Comparison of ENCODE assay signal across 1 fruit fly cellular context in the genomic region with DNA sequence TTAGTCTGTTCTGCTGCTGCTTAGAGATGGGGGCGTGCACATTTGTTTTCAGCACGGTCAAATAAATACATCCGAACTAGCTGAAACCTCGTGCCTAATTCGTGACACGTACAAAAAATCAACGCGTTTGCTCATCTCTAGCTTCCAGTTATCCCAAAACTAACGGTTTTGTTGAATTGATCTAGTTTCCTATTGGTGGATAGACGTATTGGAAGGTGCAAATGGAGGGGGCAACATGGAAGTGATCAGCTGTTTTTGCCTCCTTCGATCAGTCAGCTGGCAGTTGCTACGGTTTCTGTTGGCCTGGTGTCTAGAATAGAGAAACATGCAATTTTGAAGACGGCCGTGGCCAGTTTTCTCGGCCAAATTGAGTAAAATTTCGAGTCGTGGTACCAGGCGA.
A peak's percentile ranks its signal among the peaks of the same experiment; 100 is the strongest.
TF ChIP-seq lines count a peak whose summit lies in the region.

No protein-coding gene starts in this region.

TF ChIP-seq in whole organism, embryonic, 481 proteins besides CTCF, POLR2A, EP300 and RAD21 (continued from another document and continues in another):
- TF ChIP-seq Dfd (GFP tag; optimal IDR thresholded peaks at IDR 0.05; lab: Kevin White, UChicago) (no peak), nerfin-1 (tag; optimal IDR thresholded peaks at IDR 0.05; lab: Kevin White, UChicago) (no peak), otp (GFP tag; IDR thresholded peaks at IDR 0.05; lab: Robert Waterston, UW) (peak; percentile 53; the same call in 1 of the 3 replicates), zf30C (GFP tag; optimal IDR thresholded peaks at IDR 0.05; lab: Kevin White, UChicago) (no peak), Awh (GFP tag; IDR thresholded peaks at IDR 0.05; lab: Robert Waterston, UW) (no peak), Myb (GFP tag; optimal IDR thresholded peaks at IDR 0.05; lab: Kevin White, UChicago) (no peak), zfh1 (GFP tag; IDR thresholded peaks at IDR 0.05; lab: Robert Waterston, UW) (0 out of 3 replicates have a peak, but pooled peaks have one; percentile 35), CG18476 (GFP tag; optimal IDR thresholded peaks at IDR 0.05; lab: Kevin White, UChicago) (no peak), crol (GFP tag; IDR thresholded peaks at IDR 0.05; lab: Robert Waterston, UW) (peak; percentile 40; the same call in 1 of the 2 replicates), stc (GFP tag; IDR thresholded peaks at IDR 0.05; lab: Robert Waterston, UW) (0 out of 2 replicates have a peak, but pooled peaks have one; percentile 7), CG4328 (GFP tag; optimal IDR thresholded peaks at IDR 0.05; lab: Kevin White, UChicago) (peak; percentile 28), hth (optimal IDR thresholded peaks at IDR 0.05; lab: Kevin White, UChicago) (no peak), CG31388 (GFP tag; optimal IDR thresholded peaks at IDR 0.05; lab: Kevin White, UChicago) (no peak), her (GFP tag; optimal IDR thresholded peaks at IDR 0.05; lab: Kevin White, UChicago) (peak; percentile 62), CG2116 (GFP tag; optimal IDR thresholded peaks at IDR 0.05; lab: Kevin White, UChicago) (no peak), CG15601 (tag; optimal IDR thresholded peaks at IDR 0.05; lab: Kevin White, UChicago) (no peak), tna (GFP tag; IDR thresholded peaks at IDR 0.05; lab: Robert Waterston, UW; ENCODE audit: partially characterized antibody) (peak; percentile 77), CG30431 (GFP tag; optimal IDR thresholded peaks at IDR 0.05; lab: Kevin White, UChicago) (no peak), CG7745 (tag; optimal IDR thresholded peaks at IDR 0.05; lab: Kevin White, UChicago) (no peak), bbx (GFP tag; IDR thresholded peaks at IDR 0.05; lab: Robert Waterston, UW; ENCODE audit: partially characterized antibody) (peak; percentile 94), Atf6 (GFP tag; IDR thresholded peaks at IDR 0.05; lab: Robert Waterston, UW) (peak; percentile 63), CG1647 (GFP tag; optimal IDR thresholded peaks at IDR 0.05; lab: Kevin White, UChicago) (no peak), CG13775 (GFP tag; optimal IDR thresholded peaks at IDR 0.05; lab: Kevin White, UChicago) (peak; percentile 40), CG1024 (GFP tag; IDR thresholded peaks at IDR 0.05; lab: Robert Waterston, UW) (no peak), CG11695 (GFP tag; IDR thresholded peaks at IDR 0.05; lab: Robert Waterston, UW) (0 out of 3 replicates have a peak, but pooled peaks have one; percentile 15), CG16813 (GFP tag; IDR thresholded peaks at IDR 0.05; lab: Robert Waterston, UW; ENCODE audit: partially characterized antibody) (peak; percentile 90), Sox100B (GFP tag; optimal IDR thresholded peaks at IDR 0.05; lab: Kevin White, UChicago) (no peak), dm (GFP tag; optimal IDR thresholded peaks at IDR 0.05; lab: Kevin White, UChicago) (peak; percentile 7), CG14860 (GFP tag; IDR thresholded peaks at IDR 0.05; lab: Robert Waterston, UW; ENCODE audit: partially characterized antibody) (peak; percentile 83), Bdp1 (GFP tag; optimal IDR thresholded peaks at IDR 0.05; lab: Kevin White, UChicago) (no peak), CG10209 (GFP tag; optimal IDR thresholded peaks at IDR 0.05; lab: Kevin White, UChicago) (no peak), CG4424 (GFP tag; optimal IDR thresholded peaks at IDR 0.05; lab: Kevin White, UChicago) (peak; percentile 23), CG18011 (GFP tag; optimal IDR thresholded peaks at IDR 0.05; lab: Kevin White, UChicago) (peak; percentile 15), esg (GFP tag; conservative IDR thresholded peaks at IDR 0.05; lab: Robert Waterston, UW) (no peak), toy (GFP tag; IDR thresholded peaks at IDR 0.05; lab: Robert Waterston, UW) (no peak), Ravus (GFP tag; IDR thresholded peaks at IDR 0.05; lab: Robert Waterston, UW) (no peak), CG18599 (GFP tag; optimal IDR thresholded peaks at IDR 0.05; lab: Kevin White, UChicago) (peak; percentile 32), CG32767 (GFP tag; IDR thresholded peaks at IDR 0.05; lab: Robert Waterston, UW) (no peak), CG12236 (GFP tag; optimal IDR thresholded peaks at IDR 0.05; lab: Kevin White, UChicago) (no peak), sc (optimal IDR thresholded peaks at IDR 0.05; lab: Kevin White, UChicago) (no peak), sc (GFP tag; optimal IDR thresholded peaks at IDR 0.05; lab: Kevin White, UChicago) (no peak), ash1 (GFP tag; optimal IDR thresholded peaks at IDR 0.05; lab: Kevin White, UChicago) (no peak), da (GFP tag; optimal IDR thresholded peaks at IDR 0.05; lab: Kevin White, UChicago) (no peak), CG12769 (tag; optimal IDR thresholded peaks at IDR 0.05; lab: Kevin White, UChicago) (peak; percentile 95), sqz (GFP tag; optimal IDR thresholded peaks at IDR 0.05; lab: Kevin White, UChicago) (no peak), CG1233 (GFP tag; optimal IDR thresholded peaks at IDR 0.05; lab: Kevin White, UChicago) (no peak), al (GFP tag; IDR thresholded peaks at IDR 0.05; lab: Robert Waterston, UW) (peak; percentile 23; the same call in 1 of the 2 replicates), ttk (GFP tag; IDR thresholded peaks at IDR 0.05; lab: Robert Waterston, UW) (no peak), Vsx1 (GFP tag; optimal IDR thresholded peaks at IDR 0.05; lab: Kevin White, UChicago) (peak; percentile 96), CG6813 (GFP tag; optimal IDR thresholded peaks at IDR 0.05; lab: Kevin White, UChicago) (peak; percentile 42), Abd-B (GFP tag; optimal IDR thresholded peaks at IDR 0.05; lab: Kevin White, UChicago) (no peak), vnd (GFP tag; IDR thresholded peaks at IDR 0.05; lab: Robert Waterston, UW; ENCODE audit: partially characterized antibody) (peak; percentile 88), CG18262 (tag; optimal IDR thresholded peaks at IDR 0.05; lab: Kevin White, UChicago) (peak; percentile 29), ssp (GFP tag; IDR thresholded peaks at IDR 0.05; lab: Robert Waterston, UW) (no peak), Taf1 (GFP tag; IDR thresholded peaks at IDR 0.05; lab: Robert Waterston, UW) (no peak), ci (GFP tag; IDR thresholded peaks at IDR 0.05; lab: Robert Waterston, UW) (peak; percentile 53; the same call in 1 of the 3 replicates), CG4404 (GFP tag; IDR thresholded peaks at IDR 0.05; lab: Robert Waterston, UW) (no peak), slou (GFP tag; optimal IDR thresholded peaks at IDR 0.05; lab: Kevin White, UChicago) (no peak), shn (GFP tag; optimal IDR thresholded peaks at IDR 0.05; lab: Kevin White, UChicago) (no peak), Drgx (GFP tag; IDR thresholded peaks at IDR 0.05; lab: Robert Waterston, UW) (no peak), phol (tag; optimal IDR thresholded peaks at IDR 0.05; lab: Kevin White, UChicago) (no peak), Mrtf (GFP tag; IDR thresholded peaks at IDR 0.05; lab: Robert Waterston, UW) (peak; percentile 22; the same call in 1 of the 3 replicates), HLHmδ (GFP tag; optimal IDR thresholded peaks at IDR 0.05; lab: Kevin White, UChicago) (no peak), CG17612 (GFP tag; IDR thresholded peaks at IDR 0.05; lab: Robert Waterston, UW) (no peak), CG9727 (GFP tag; optimal IDR thresholded peaks at IDR 0.05; lab: Kevin White, UChicago) (no peak), E2f2 (GFP tag; IDR thresholded peaks at IDR 0.05; lab: Robert Waterston, UW) (peak; percentile 35; the same call in 1 of the 2 replicates), CG17568 (GFP tag; optimal IDR thresholded peaks at IDR 0.05; lab: Kevin White, UChicago) (no peak), CG8765 (GFP tag; IDR thresholded peaks at IDR 0.05; lab: Robert Waterston, UW) (no peak), Ets65A (GFP tag; lab: Kevin White, UChicago) (peak; percentile 86), br (optimal IDR thresholded peaks at IDR 0.05; lab: Kevin White, UChicago) (no peak), ATbp (GFP tag; optimal IDR thresholded peaks at IDR 0.05; lab: Kevin White, UChicago) (no peak), CG12299 (tag; optimal IDR thresholded peaks at IDR 0.05; lab: Kevin White, UChicago) (peak; percentile 12), dmrt11E (tag; optimal IDR thresholded peaks at IDR 0.05; lab: Kevin White, UChicago) (peak; percentile 5), CG9876 (GFP tag; optimal IDR thresholded peaks at IDR 0.05; lab: Kevin White, UChicago) (no peak), sens-2 (GFP tag; IDR thresholded peaks at IDR 0.05; lab: Robert Waterston, UW) (no peak), dan (GFP tag; IDR thresholded peaks at IDR 0.05; lab: Robert Waterston, UW) (no peak), CG11723 (GFP tag; optimal IDR thresholded peaks at IDR 0.05; lab: Kevin White, UChicago) (no peak), CG5953 (GFP tag; IDR thresholded peaks at IDR 0.05; lab: Robert Waterston, UW) (no peak), ac (GFP tag; optimal IDR thresholded peaks at IDR 0.05; lab: Kevin White, UChicago) (no peak), fd3F (GFP tag; optimal IDR thresholded peaks at IDR 0.05; lab: Kevin White, UChicago) (peak; percentile 7), twi (tag; optimal IDR thresholded peaks at IDR 0.05; lab: Kevin White, UChicago) (no peak), MTF-1 (GFP tag; optimal IDR thresholded peaks at IDR 0.05; lab: Kevin White, UChicago; ENCODE audit: borderline replicate concordance) (no peak), CG11398 (GFP tag; optimal IDR thresholded peaks at IDR 0.05; lab: Kevin White, UChicago) (no peak), CG10274 (GFP tag; optimal IDR thresholded peaks at IDR 0.05; lab: Kevin White, UChicago) (no peak), gro (GFP tag; optimal IDR thresholded peaks at IDR 0.05; lab: Kevin White, UChicago) (no peak), HLH3B (GFP tag; IDR thresholded peaks at IDR 0.05; lab: Robert Waterston, UW) (no peak), CG14965 (GFP tag; optimal IDR thresholded peaks at IDR 0.05; lab: Kevin White, UChicago; ENCODE audit: borderline replicate concordance) (no peak), gem (tag; optimal IDR thresholded peaks at IDR 0.05; lab: Kevin White, UChicago) (no peak), CG11093 (GFP tag; IDR thresholded peaks at IDR 0.05; lab: Robert Waterston, UW) (no peak), row (GFP tag; IDR thresholded peaks at IDR 0.05; lab: Robert Waterston, UW) (peak; percentile 92), CG3407 (GFP tag; optimal IDR thresholded peaks at IDR 0.05; lab: Kevin White, UChicago) (no peak), mam (GFP tag; optimal IDR thresholded peaks at IDR 0.05; lab: Kevin White, UChicago) (peak; percentile 37), sug (tag; optimal IDR thresholded peaks at IDR 0.05; lab: Kevin White, UChicago) (peak; percentile 49), chm (GFP tag; IDR thresholded peaks at IDR 0.05; lab: Robert Waterston, UW) (peak; percentile 57; the same call in 1 of the 2 replicates), bcd (GFP tag; optimal IDR thresholded peaks at IDR 0.05; lab: Kevin White, UChicago) (no peak), zen2 (GFP tag; IDR thresholded peaks at IDR 0.05; lab: Robert Waterston, UW; ENCODE audit: partially characterized antibody) (peak; percentile 93), h (optimal IDR thresholded peaks at IDR 0.05; lab: Kevin White, UChicago) (no peak), Mes4 (GFP tag; optimal IDR thresholded peaks at IDR 0.05; lab: Kevin White, UChicago) (no peak), abd-A (tag; optimal IDR thresholded peaks at IDR 0.05; lab: Kevin White, UChicago) (no peak), BtbVII (GFP tag; optimal IDR thresholded peaks at IDR 0.05; lab: Kevin White, UChicago) (no peak), chinmo (GFP tag; IDR thresholded peaks at IDR 0.05; lab: Robert Waterston, UW; ENCODE audit: partially characterized antibody) (peak; percentile 92), Mad (GFP tag; optimal IDR thresholded peaks at IDR 0.05; lab: Kevin White, UChicago) (no peak), ap (GFP tag; IDR thresholded peaks at IDR 0.05; lab: Robert Waterston, UW) (no peak), Dbx (GFP tag; IDR thresholded peaks at IDR 0.05; lab: Robert Waterston, UW) (peak; percentile 40; the same call in 1 of the 3 replicates), slbo (GFP tag; IDR thresholded peaks at IDR 0.05; lab: Robert Waterston, UW) (peak; percentile 62; the same call in 1 of the 2 replicates), peb (GFP tag; IDR thresholded peaks at IDR 0.05; lab: Robert Waterston, UW) (no peak), CG10654 (GFP tag; optimal IDR thresholded peaks at IDR 0.05; lab: Kevin White, UChicago) (no peak), CG8478 (optimal IDR thresholded peaks at IDR 0.05; lab: Kevin White, UChicago) (no peak), danr (GFP tag; IDR thresholded peaks at IDR 0.05; lab: Robert Waterston, UW) (no peak), CG15269 (tag; optimal IDR thresholded peaks at IDR 0.05; lab: Kevin White, UChicago) (peak; percentile 55), slp2 (GFP tag; optimal IDR thresholded peaks at IDR 0.05; lab: Kevin White, UChicago) (no peak), TFAM (GFP tag; optimal IDR thresholded peaks at IDR 0.05; lab: Kevin White, UChicago) (no peak), CG14710 (tag; optimal IDR thresholded peaks at IDR 0.05; lab: Kevin White, UChicago) (no peak), amos (GFP tag; IDR thresholded peaks at IDR 0.05; lab: Robert Waterston, UW; ENCODE audit: partially characterized antibody) (peak; percentile 90), CG15011 (GFP tag; optimal IDR thresholded peaks at IDR 0.05; lab: Kevin White, UChicago) (no peak), HmgD (GFP tag; optimal IDR thresholded peaks at IDR 0.05; lab: Kevin White, UChicago) (no peak), luna (GFP tag; optimal IDR thresholded peaks at IDR 0.05; lab: Kevin White, UChicago) (no peak), gcm2 (GFP tag; optimal IDR thresholded peaks at IDR 0.05; lab: Kevin White, UChicago) (no peak), CG34422 (GFP tag; IDR thresholded peaks at IDR 0.05; lab: Robert Waterston, UW) (no peak), ato (GFP tag; IDR thresholded peaks at IDR 0.05; lab: Robert Waterston, UW; ENCODE audit: partially characterized antibody) (peak; percentile 73), CG2889 (GFP tag; IDR thresholded peaks at IDR 0.05; lab: Robert Waterston, UW) (no peak), fru (optimal IDR thresholded peaks at IDR 0.05; lab: Kevin White, UChicago) (no peak), pan (optimal IDR thresholded peaks at IDR 0.05; lab: Kevin White, UChicago) (no peak), pan (GFP tag; optimal IDR thresholded peaks at IDR 0.05 in 1 of 2, IDR thresholded peaks at IDR 0.05 in 1 of 2) (no peak), lilli (GFP tag; optimal IDR thresholded peaks at IDR 0.05; lab: Kevin White, UChicago) (peak; percentile 64), CG1529 (GFP tag; optimal IDR thresholded peaks at IDR 0.05; lab: Kevin White, UChicago) (no peak), CG8290 (GFP tag; optimal IDR thresholded peaks at IDR 0.05; lab: Kevin White, UChicago) (peak; percentile 12), CG8290 (tag; optimal IDR thresholded peaks at IDR 0.05; lab: Kevin White, UChicago) (peak in 1 of 2 experiments; percentile 78), Nf-YA (GFP tag; IDR thresholded peaks at IDR 0.05; lab: Robert Waterston, UW) (peak; percentile 28; the same call in 1 of the 2 replicates)
